Worm (Caenorhabditis elegans) whole organism, L1 larva: ENCODE results near the gene F36G3.3.
A peak's percentile ranks its signal among the peaks of the same experiment; 100 is the strongest.

Source experiments
- aha-1 ChIP-seq: fragments of 150-350 bp; optimal IDR thresholded peaks from 2 replicates; lab custom pipeline; 2014; ENCODE audit warnings: missing biosample characterization, missing genetic modification characterization
- ces-1 ChIP-seq: fragments of 150-350 bp; optimal IDR thresholded peaks from 2 replicates; lab custom pipeline; 2014; ENCODE audit warnings: missing biosample characterization, missing genetic modification reagents, missing genetic modification characterization
- efl-1 ChIP-seq, 4 experiments: fragments of 150-350 bp; optimal IDR thresholded peaks in 3 of 4; peaks in 1 of 4; 1 replicate in 1 of 4; 2 replicates in 3 of 4; lab custom pipeline; 2014; ENCODE audit warnings: missing biosample characterization in 2 of 4, missing genetic modification characterization in 2 of 4, missing genetic modification reagents in 2 of 4
- elt-2 ChIP-seq: sonication (generic microtip); optimal IDR thresholded peaks from 2 replicates; lab custom pipeline; 2016; ENCODE audit warnings: missing genetic modification characterization, mild to moderate bottlenecking, inconsistent platforms, missing compliant biosample characterization, missing genetic modification reagents
- fkh-4 ChIP-seq: sonication (generic microtip); optimal IDR thresholded peaks from 2 replicates; lab custom pipeline; 2016; ENCODE audit warnings: missing compliant biosample characterization, missing genetic modification characterization, borderline replicate concordance
- sox-4 ChIP-seq: sonication (generic microtip); optimal IDR thresholded peaks from 2 replicates; lab custom pipeline; 2016; ENCODE audit warnings: missing genetic modification characterization, missing compliant biosample characterization
- sup-37 ChIP-seq: fragments of 200-800 bp; sonication (Bioruptor generic); optimal IDR thresholded peaks from 2 replicates; lab custom pipeline; 2018; ENCODE audit warnings: mild to moderate bottlenecking, missing genetic modification characterization, missing compliant biosample characterization
- tbx-2 ChIP-seq: sonication (generic microtip); optimal IDR thresholded peaks from 2 replicates; lab custom pipeline; 2016; ENCODE audit warnings: missing genetic modification characterization, missing compliant biosample characterization

- TF ChIP-seq sox-4 (tag; lab: Kevin White, UChicago) (no peak), tbx-2 (no peak), ces-1 (GFP tag; lab: Kevin White, UChicago) (no peak), aha-1 (tag; lab: Kevin White, UChicago) (no peak), sup-37 (GFP tag; lab: Kevin White, UChicago) (no peak), elt-2 (tag; lab: Kevin White, UChicago) (peak; percentile 24), efl-1 (optimal IDR thresholded peaks at IDR 0.05; lab: Kevin White, UChicago) (no peak), efl-1 (GFP tag; optimal IDR thresholded peaks at IDR 0.05 in 1 of 2; lab: Kevin White, UChicago) (no peak), fkh-4 (tag; lab: Kevin White, UChicago) (no peak)
Measured at ce11 chrX:9795579-9795978, 3.1 kb upstream of the F36G3.3 start.
